Fruit fly (Drosophila melanogaster): ENCODE results near the gene CG4666.

The CG4666 gene

DNA sequence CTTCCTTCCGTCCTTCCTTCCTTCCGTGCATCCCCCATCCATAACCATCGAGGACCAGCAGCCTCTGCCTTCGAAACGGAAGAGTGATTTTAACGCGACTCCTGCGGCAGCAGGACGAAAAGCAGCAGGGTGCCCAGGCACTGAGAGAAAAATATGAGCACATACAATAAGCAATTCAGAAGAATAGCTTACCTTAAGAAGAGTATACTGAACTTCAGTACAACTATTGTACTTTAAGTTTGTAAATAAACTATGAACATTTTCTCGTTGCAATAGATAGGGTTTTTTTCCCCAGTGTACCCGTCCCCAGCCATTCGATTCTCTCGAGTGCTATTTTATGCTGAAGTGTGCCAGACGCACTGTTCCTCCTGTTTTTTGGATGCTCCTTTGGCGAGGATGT, 45.9 kb downstream of the CG4666 start (continued):
- TF ChIP-seq Fer3 (tag; optimal IDR thresholded peaks at IDR 0.05) = peak; percentile 61
- peak; percentile 63 for TF ChIP-seq pb (GFP tag; optimal IDR thresholded peaks at IDR 0.05)
- TF ChIP-seq CG9727 (GFP tag; optimal IDR thresholded peaks at IDR 0.05) = peak; percentile 87
- 0 out of 2 replicates have a peak, but pooled peaks have one; percentile 22 for TF ChIP-seq CG11085 (GFP tag; IDR thresholded peaks at IDR 0.05)
- TF ChIP-seq CG4617 (GFP tag; optimal IDR thresholded peaks at IDR 0.05; ENCODE audit: borderline replicate concordance) = no peak
- peak; percentile 63 for TF ChIP-seq CHES-1-like (GFP tag; optimal IDR thresholded peaks at IDR 0.05)
- no peak for TF ChIP-seq MESR4 (GFP tag; optimal IDR thresholded peaks at IDR 0.05)
- TF ChIP-seq CG11696 (GFP tag; IDR thresholded peaks at IDR 0.05) = 0 out of 2 replicates have a peak, but pooled peaks have one; percentile 38
- TF ChIP-seq gem (tag; optimal IDR thresholded peaks at IDR 0.05) = peak; percentile 86
- TF ChIP-seq CG6791 (GFP tag; IDR thresholded peaks at IDR 0.05; ENCODE audit: partially characterized antibody) = no peak
- TF ChIP-seq scrt (GFP tag; optimal IDR thresholded peaks at IDR 0.05) = peak; percentile 74
- peak; percentile 79 for TF ChIP-seq Oli (tag; optimal IDR thresholded peaks at IDR 0.05)
- peak; percentile 27; the same call in 1 of the 2 replicates for TF ChIP-seq Adf1 (GFP tag; IDR thresholded peaks at IDR 0.05)
- peak; percentile 66 for TF ChIP-seq CG7786 (GFP tag; optimal IDR thresholded peaks at IDR 0.05)
- TF ChIP-seq CG14860 (GFP tag; IDR thresholded peaks at IDR 0.05; ENCODE audit: partially characterized antibody) = no peak
- TF ChIP-seq D19B (GFP tag; optimal IDR thresholded peaks at IDR 0.05) = no peak
- peak; percentile 69 for TF ChIP-seq Six4 (GFP tag; optimal IDR thresholded peaks at IDR 0.05)
- peak; percentile 82 for TF ChIP-seq az2 (GFP tag; optimal IDR thresholded peaks at IDR 0.05)
- TF ChIP-seq CG15073 (GFP tag; optimal IDR thresholded peaks at IDR 0.05) = peak; percentile 19
- peak; percentile 16 for TF ChIP-seq pros (GFP tag; optimal IDR thresholded peaks at IDR 0.05)
- TF ChIP-seq E2f2 (GFP tag; IDR thresholded peaks at IDR 0.05) = peak; percentile 32; the same call in 1 of the 2 replicates
- TF ChIP-seq CG34422 (GFP tag; IDR thresholded peaks at IDR 0.05) = peak; percentile 82; the same call in 2 of the 3 replicates
- no peak for TF ChIP-seq zfh2 (GFP tag; optimal IDR thresholded peaks at IDR 0.05)
- peak; percentile 80 for TF ChIP-seq nmo (GFP tag; optimal IDR thresholded peaks at IDR 0.05)
- TF ChIP-seq CG30403 (GFP tag; optimal IDR thresholded peaks at IDR 0.05) = peak; percentile 81
- TF ChIP-seq lilli (GFP tag; optimal IDR thresholded peaks at IDR 0.05) = peak; percentile 74
- TF ChIP-seq Meics (GFP tag; optimal IDR thresholded peaks at IDR 0.05) = peak; percentile 62
- TF ChIP-seq CG4328 (GFP tag; optimal IDR thresholded peaks at IDR 0.05) = peak; percentile 60
- peak; percentile 49 for TF ChIP-seq Jarid2 (GFP tag; optimal IDR thresholded peaks at IDR 0.05)
- peak; percentile 60 for TF ChIP-seq Atf6 (GFP tag; IDR thresholded peaks at IDR 0.05)
- peak; percentile 50 for TF ChIP-seq CG10431 (GFP tag; optimal IDR thresholded peaks at IDR 0.05)
- peak; percentile 67 for TF ChIP-seq tx (GFP tag; optimal IDR thresholded peaks at IDR 0.05)
- TF ChIP-seq sug (tag; optimal IDR thresholded peaks at IDR 0.05) = peak; percentile 52
- no peak for TF ChIP-seq CG8478 (optimal IDR thresholded peaks at IDR 0.05)
- peak; percentile 68 for TF ChIP-seq ewg (GFP tag; optimal IDR thresholded peaks at IDR 0.05)
- TF ChIP-seq kah (GFP tag; optimal IDR thresholded peaks at IDR 0.05) = peak; percentile 59
- TF ChIP-seq so (GFP tag; IDR thresholded peaks at IDR 0.05) = peak; percentile 71; the same call in 2 of the 3 replicates
- peak in 1 of 2 experiments; percentile 68 for TF ChIP-seq Eip74EF (GFP tag; optimal IDR thresholded peaks at IDR 0.05)
- 0 out of 2 replicates have a peak, but pooled peaks have one; percentile 25 for TF ChIP-seq gt (GFP tag; IDR thresholded peaks at IDR 0.05)
- TF ChIP-seq pho (GFP tag; optimal IDR thresholded peaks at IDR 0.05) = peak; percentile 69
- TF ChIP-seq ftz-f1 (GFP tag; optimal IDR thresholded peaks at IDR 0.05) = no peak
- 0 out of 3 replicates have a peak, but pooled peaks have one; percentile 17 for TF ChIP-seq jigr1 (GFP tag; IDR thresholded peaks at IDR 0.05)
- peak; percentile 57; the same call in 1 of the 3 replicates for TF ChIP-seq gce (GFP tag; IDR thresholded peaks at IDR 0.05)
- TF ChIP-seq CG12942 (GFP tag; optimal IDR thresholded peaks at IDR 0.05) = peak; percentile 56
- no peak for TF ChIP-seq CG42726 (GFP tag; IDR thresholded peaks at IDR 0.05; ENCODE audit: partially characterized antibody)
- TF ChIP-seq CG14667 (GFP tag; IDR thresholded peaks at IDR 0.05) = peak; percentile 59
- peak; percentile 90 for TF ChIP-seq Hey (tag; optimal IDR thresholded peaks at IDR 0.05)
- TF ChIP-seq otp (GFP tag; IDR thresholded peaks at IDR 0.05) = peak; percentile 84
- TF ChIP-seq Ravus (GFP tag; IDR thresholded peaks at IDR 0.05) = no peak
- TF ChIP-seq CG5180 (GFP tag; optimal IDR thresholded peaks at IDR 0.05) = peak; percentile 67
